Worm (Caenorhabditis elegans) whole organism, mixed stage, embryonic: ENCODE data around the gene F39G3.5.

Experiments used
- M03D4.4 ChIP-seq: sonication (generic microtip); optimal IDR thresholded peaks from 2 replicates; lab custom pipeline; 2017; ENCODE audit warnings: mild to moderate bottlenecking, missing genetic modification characterization, missing compliant biosample characterization
- bed-3 ChIP-seq: fragments of 200-800 bp; sonication (Bioruptor generic); optimal IDR thresholded peaks from 3 replicates; lab custom pipeline; 2018; ENCODE audit warnings: mild to moderate bottlenecking, missing genetic modification characterization, moderate library complexity, missing compliant biosample characterization
- blmp-1 ChIP-seq: fragments of 150-350 bp; optimal IDR thresholded peaks from 2 replicates; lab custom pipeline; 2014; ENCODE audit warnings: missing biosample characterization, missing genetic modification characterization
- ceh-39 ChIP-seq: fragments of 150-350 bp; optimal IDR thresholded peaks from 2 replicates; lab custom pipeline; 2014; ENCODE audit warnings: missing biosample characterization, missing genetic modification characterization
- ceh-43 ChIP-seq: fragments of 200-800 bp; sonication (Bioruptor generic); optimal IDR thresholded peaks from 2 replicates; lab custom pipeline; 2018; ENCODE audit warnings: mild to moderate bottlenecking, missing genetic modification characterization, moderate library complexity, missing compliant biosample characterization
- ceh-83 ChIP-seq: fragments of 200-800 bp; sonication (Bioruptor generic); optimal IDR thresholded peaks from 2 replicates; lab custom pipeline; 2018; ENCODE audit warnings: mild to moderate bottlenecking, missing genetic modification characterization, missing compliant biosample characterization
- ces-1 ChIP-seq: fragments of 150-350 bp; optimal IDR thresholded peaks from 2 replicates; lab custom pipeline; 2014; ENCODE audit warnings: missing biosample characterization, missing genetic modification reagents, missing genetic modification characterization
- cnd-1 ChIP-seq: fragments of 200-800 bp; sonication (Bioruptor generic); optimal IDR thresholded peaks from 2 replicates; lab custom pipeline; 2018; ENCODE audit warnings: mild to moderate bottlenecking, missing genetic modification characterization, missing compliant biosample characterization
- drap-1 ChIP-seq: fragments of 200-800 bp; sonication (Bioruptor generic); optimal IDR thresholded peaks from 3 replicates; lab custom pipeline; 2018; ENCODE audit warnings: mild to moderate bottlenecking, missing genetic modification characterization, missing compliant biosample characterization
- elt-1 ChIP-seq: sonication (generic microtip); optimal IDR thresholded peaks from 2 replicates; lab custom pipeline; 2017; ENCODE audit warnings: missing genetic modification characterization, mild to moderate bottlenecking, missing compliant biosample characterization, antibody characterized with exemption, moderate library complexity, borderline replicate concordance; ENCODE audit not compliant: insufficient read depth
- elt-3 ChIP-seq: fragments of 150-350 bp; optimal IDR thresholded peaks from 2 replicates; lab custom pipeline; 2014; ENCODE audit warnings: missing biosample characterization, missing genetic modification characterization
- flh-1 ChIP-seq: fragments of 200-800 bp; sonication (Bioruptor generic); optimal IDR thresholded peaks from 2 replicates; lab custom pipeline; 2018; ENCODE audit warnings: mild to moderate bottlenecking, missing genetic modification characterization, moderate library complexity, missing compliant biosample characterization
- ham-2 ChIP-seq: fragments of 200-800 bp; sonication (Bioruptor generic); optimal IDR thresholded peaks from 2 replicates; lab custom pipeline; 2018; ENCODE audit warnings: mild to moderate bottlenecking, missing genetic modification characterization, missing compliant biosample characterization
- hlh-1 ChIP-seq: fragments of 150-350 bp; optimal IDR thresholded peaks from 2 replicates; lab custom pipeline; 2014; ENCODE audit warnings: missing biosample characterization, missing genetic modification reagents, missing genetic modification characterization
- lin-32 ChIP-seq: fragments of 200-800 bp; sonication (Bioruptor generic); optimal IDR thresholded peaks from 2 replicates; lab custom pipeline; 2018; ENCODE audit warnings: mild to moderate bottlenecking, missing genetic modification characterization, missing compliant biosample characterization
- lsy-2 ChIP-seq: fragments of 150-350 bp; optimal IDR thresholded peaks from 2 replicates; lab custom pipeline; 2014; ENCODE audit warnings: missing biosample characterization, missing genetic modification characterization
- mab-5 ChIP-seq: fragments of 150-350 bp; optimal IDR thresholded peaks from 2 replicates; lab custom pipeline; 2014; ENCODE audit warnings: missing biosample characterization, missing genetic modification characterization
- mep-1 ChIP-seq: fragments of 150-350 bp; optimal IDR thresholded peaks from 2 replicates; lab custom pipeline; 2017; ENCODE audit warnings: missing biosample characterization, missing genetic modification reagents, missing genetic modification characterization, inconsistent platforms
- mls-2 ChIP-seq: sonication (generic microtip); optimal IDR thresholded peaks from 2 replicates; lab custom pipeline; 2016; ENCODE audit warnings: mild to moderate bottlenecking, missing genetic modification characterization, moderate library complexity, missing compliant biosample characterization
- nhr-2 ChIP-seq: fragments of 150-350 bp; optimal IDR thresholded peaks from 2 replicates; lab custom pipeline; 2014; ENCODE audit warnings: missing biosample characterization, missing genetic modification characterization
- nhr-237 ChIP-seq: fragments of 150-350 bp; optimal IDR thresholded peaks from 2 replicates; lab custom pipeline; 2014; ENCODE audit warnings: missing biosample characterization, missing genetic modification characterization
- nhr-28 ChIP-seq: fragments of 150-350 bp; optimal IDR thresholded peaks from 2 replicates; lab custom pipeline; 2014; ENCODE audit warnings: missing biosample characterization, missing genetic modification characterization
- nhr-76 ChIP-seq: sonication (generic microtip); optimal IDR thresholded peaks from 2 replicates; lab custom pipeline; 2017; ENCODE audit warnings: missing biosample characterization, missing genetic modification characterization
- pha-4 ChIP-seq: fragments of 150-350 bp; optimal IDR thresholded peaks from 2 replicates; lab custom pipeline; 2018; ENCODE audit warnings: missing biosample characterization, missing genetic modification reagents, missing genetic modification characterization
- snpc-4 ChIP-seq: fragments of 150-350 bp; optimal IDR thresholded peaks from 2 replicates; lab custom pipeline; 2014; ENCODE audit warnings: missing biosample characterization, missing genetic modification characterization
- sptf-1 ChIP-seq: sonication (generic microtip); optimal IDR thresholded peaks from 2 replicates; lab custom pipeline; 2017; ENCODE audit warnings: mild to moderate bottlenecking, missing genetic modification characterization, moderate library complexity, missing compliant biosample characterization
- tbx-8 ChIP-seq: fragments of 200-800 bp; sonication (Bioruptor generic); optimal IDR thresholded peaks from 2 replicates; lab custom pipeline; 2018; ENCODE audit warnings: mild to moderate bottlenecking, missing genetic modification characterization, moderate library complexity, missing compliant biosample characterization
- unc-120 ChIP-seq: sonication (generic microtip); optimal IDR thresholded peaks from 2 replicates; lab custom pipeline; 2017; ENCODE audit warnings: missing genetic modification characterization, missing compliant biosample characterization; ENCODE audit not compliant: poor library complexity, severe bottlenecking
- unc-39 ChIP-seq: fragments of 150-350 bp; optimal IDR thresholded peaks from 2 replicates; lab custom pipeline; 2014; ENCODE audit warnings: missing biosample characterization, missing genetic modification characterization
- unc-62 ChIP-seq: fragments of 150-350 bp; optimal IDR thresholded peaks from 2 replicates; lab custom pipeline; 2014; ENCODE audit warnings: missing biosample characterization, missing genetic modification reagents, missing genetic modification characterization
- zip-8 ChIP-seq: fragments of 150-350 bp; optimal IDR thresholded peaks from 2 replicates; lab custom pipeline; 2014; ENCODE audit warnings: missing biosample characterization, missing genetic modification characterization
- ztf-11 ChIP-seq: fragments of 150-350 bp; optimal IDR thresholded peaks from 2 replicates; lab custom pipeline; 2014; ENCODE audit warnings: missing biosample characterization, missing genetic modification characterization

F39G3.5 gene

DNA sequence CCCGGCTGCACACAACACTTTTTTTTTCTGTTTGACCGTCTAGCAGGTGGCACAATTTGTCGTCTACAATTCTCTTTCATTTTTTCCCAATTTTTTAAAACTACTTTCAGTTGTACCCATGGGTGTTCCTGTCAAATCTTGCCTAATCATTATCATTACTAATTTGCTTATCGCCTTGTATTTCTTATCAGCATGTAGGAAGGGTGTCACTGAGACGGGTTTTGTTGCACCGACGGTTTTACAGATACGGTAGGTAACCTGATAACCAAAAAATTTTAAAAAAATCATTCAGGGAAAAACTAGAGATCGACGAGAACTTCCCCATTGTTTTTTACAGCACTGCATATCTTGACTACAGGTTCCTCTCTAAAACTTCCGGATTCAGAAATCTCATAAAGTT is 15.3 kb downstream of the F39G3.5 start, which contains the start of gene F39G3.2:
TSS of gene F39G3.2 (plus strand) at position 105 of the 400 bp plus-strand sequence.
- TF ChIP-seq blmp-1 (tag; lab: Kevin White, UChicago): no peak
- TF ChIP-seq flh-1 (GFP tag; lab: Kevin White, UChicago): no peak
- TF ChIP-seq ceh-83 (GFP tag; lab: Kevin White, UChicago): no peak
- no peak for TF ChIP-seq drap-1 (GFP tag; lab: Kevin White, UChicago)
- no peak for TF ChIP-seq unc-120 (tag; lab: Kevin White, UChicago)
- no peak for TF ChIP-seq snpc-4 (tag; lab: Kevin White, UChicago)
- no peak for TF ChIP-seq mab-5 (tag; lab: Kevin White, UChicago)
- TF ChIP-seq nhr-28 (tag; lab: Kevin White, UChicago): no peak
- no peak for TF ChIP-seq nhr-237 (tag; lab: Kevin White, UChicago)

DNA sequence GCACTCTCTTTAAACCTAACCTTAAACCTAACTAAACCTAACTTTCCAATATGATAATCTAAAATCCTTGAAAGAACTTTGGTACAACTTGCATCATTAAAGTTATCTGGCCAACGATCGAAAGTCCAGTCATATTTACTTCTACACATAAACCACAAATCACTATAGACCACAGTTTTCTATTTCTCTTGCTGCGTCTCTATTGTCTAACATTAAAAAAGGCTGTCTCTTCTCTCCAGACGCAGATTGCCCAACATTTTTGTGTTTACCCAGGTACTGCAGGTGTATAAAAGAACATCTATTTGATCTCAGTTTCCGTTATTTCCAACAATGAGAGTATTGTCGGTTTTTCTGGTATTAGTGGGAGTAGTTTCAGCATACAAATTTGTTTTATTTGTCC is 19.8 kb downstream of the F39G3.5 start, which contains the start of gene ugt-61:
TSS of gene ugt-61 (plus strand) at position 233 of the 400 bp plus-strand sequence.
- TF ChIP-seq mep-1: no peak
- no peak for TF ChIP-seq tbx-8 (GFP tag; lab: Kevin White, UChicago)

DNA sequence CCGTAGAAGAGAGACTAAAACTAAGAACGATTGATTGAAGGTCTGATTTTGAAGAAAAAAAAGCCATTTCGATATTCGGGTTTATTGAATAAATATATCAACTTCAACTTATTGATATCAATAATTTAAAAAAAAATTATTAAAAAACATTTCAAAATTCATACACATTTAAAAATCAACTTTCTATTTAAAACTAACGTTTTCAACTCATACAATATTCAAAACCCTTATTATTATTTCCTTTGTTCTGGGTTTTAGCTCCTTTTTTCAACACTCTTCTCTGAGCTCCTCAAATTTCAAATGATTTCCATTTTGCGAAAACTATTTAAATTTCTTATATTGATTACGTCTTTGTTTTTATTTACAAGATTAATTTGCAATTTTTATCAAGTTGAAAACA is 22.9 kb downstream of the F39G3.5 start, which contains the start of gene C18G1.7:
TSS of gene C18G1.7 (plus strand) at position 301 of the 400 bp plus-strand sequence.
- TF ChIP-seq elt-3 (tag; lab: Kevin White, UChicago) (no peak), bed-3 (GFP tag; lab: Kevin White, UChicago) (no peak), ham-2 (GFP tag; lab: Kevin White, UChicago) (no peak), ceh-39 (no peak), hlh-1 (no peak), drap-1 (GFP tag; lab: Kevin White, UChicago) (no peak), elt-1 (no peak), ztf-11 (no peak), mls-2 (no peak), unc-62 (no peak), ceh-43 (GFP tag; lab: Kevin White, UChicago) (no peak), lin-32 (GFP tag; lab: Kevin White, UChicago) (no peak), flh-1 (GFP tag; lab: Kevin White, UChicago) (no peak), sptf-1 (tag; lab: Kevin White, UChicago) (no peak), tbx-8 (GFP tag; lab: Kevin White, UChicago) (no peak), lsy-2 (tag; lab: Kevin White, UChicago) (no peak), nhr-2 (tag; lab: Kevin White, UChicago) (no peak), M03D4.4 (tag; lab: Kevin White, UChicago) (no peak), ces-1 (GFP tag; lab: Kevin White, UChicago) (no peak), unc-39 (tag; lab: Kevin White, UChicago) (no peak)

DNA sequence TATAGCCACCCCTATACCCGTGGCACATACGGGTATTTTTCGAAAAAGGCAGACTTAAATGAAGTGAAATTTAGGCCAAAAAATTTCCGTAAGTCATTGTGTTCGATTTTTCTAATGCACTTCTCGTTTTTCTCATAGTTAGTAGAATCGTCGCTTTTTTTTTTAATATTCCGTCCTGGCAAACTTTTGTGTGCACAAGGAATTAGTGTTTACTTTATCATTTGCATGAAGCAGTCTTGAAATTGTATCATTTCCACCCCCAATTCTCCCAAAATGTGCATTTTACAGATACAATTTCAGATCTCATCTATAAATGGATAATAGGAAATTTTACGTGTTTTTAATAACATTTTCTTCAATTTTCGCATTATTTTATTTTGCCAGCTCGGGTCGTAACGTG is 27.9 kb downstream of the F39G3.5 start, which contains the start of gene C18G1.6:
TSS of gene C18G1.6 (plus strand) at position 301 of the 400 bp plus-strand sequence.
- no peak for TF ChIP-seq ceh-43 (GFP tag; lab: Kevin White, UChicago)
- no peak for TF ChIP-seq nhr-28 (tag; lab: Kevin White, UChicago)
- no peak for TF ChIP-seq elt-1

DNA sequence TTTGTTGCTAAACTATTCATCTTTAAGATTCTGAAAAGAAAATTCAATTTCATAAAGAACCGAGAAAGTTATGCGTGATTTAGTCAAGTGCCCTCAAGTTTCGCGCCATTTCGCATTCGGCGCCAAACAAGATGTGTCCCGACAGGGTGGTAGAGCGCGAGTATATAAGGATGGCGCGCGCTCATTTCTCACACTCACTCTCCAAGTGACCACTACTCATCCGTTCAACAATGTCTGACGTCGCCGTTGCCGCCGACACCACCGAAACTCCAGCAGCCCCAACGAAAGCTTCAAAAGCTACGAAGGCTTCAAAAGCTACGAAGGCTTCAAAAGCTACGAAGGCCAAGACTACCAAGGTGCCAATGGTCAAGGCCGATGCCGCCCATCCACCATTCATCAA is 31.7 kb downstream of the F39G3.5 start, which contains the start of gene hil-4:
TSS of gene hil-4 (plus strand) at position 191 of the 400 bp plus-strand sequence.
- TF ChIP-seq snpc-4 (tag; lab: Kevin White, UChicago): no peak
- no peak for TF ChIP-seq ces-1 (GFP tag; lab: Kevin White, UChicago)
- TF ChIP-seq ztf-11: no peak
- TF ChIP-seq drap-1 (GFP tag; lab: Kevin White, UChicago): no peak

DNA sequence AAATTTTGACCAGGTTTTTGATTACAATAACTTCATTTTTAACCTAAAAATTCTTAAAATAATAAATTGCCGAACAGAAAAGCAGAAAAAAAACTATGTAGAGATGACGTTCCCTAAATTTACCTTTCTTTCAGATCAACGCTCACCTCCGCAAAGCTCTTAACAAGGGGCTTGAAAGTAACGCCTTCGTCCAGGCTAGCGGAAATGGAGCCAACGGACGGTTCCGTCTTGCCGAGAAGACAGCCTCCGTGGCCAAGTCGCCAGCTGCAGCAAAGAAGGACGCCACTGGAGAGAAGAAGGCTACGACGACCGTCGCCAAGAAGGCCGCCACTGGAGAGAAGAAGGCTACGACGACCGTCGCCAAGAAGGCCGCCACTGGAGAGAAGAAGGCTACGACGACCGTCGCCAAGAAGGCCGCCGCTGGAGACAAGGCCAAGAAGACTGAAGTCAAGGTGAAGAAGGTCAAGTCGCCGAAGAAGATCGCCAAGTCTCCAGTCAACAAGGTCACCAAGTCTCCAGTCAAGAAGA is 32.3 kb downstream of the F39G3.5 start:
- TF ChIP-seq nhr-28 (tag; lab: Kevin White, UChicago): no peak
- TF ChIP-seq nhr-76 (tag; lab: Kevin White, UChicago): no peak
- no peak for TF ChIP-seq ceh-83 (GFP tag; lab: Kevin White, UChicago)
- TF ChIP-seq ham-2 (GFP tag; lab: Kevin White, UChicago): no peak
- TF ChIP-seq unc-62: no peak
- TF ChIP-seq elt-3 (tag; lab: Kevin White, UChicago): no peak
- no peak for TF ChIP-seq mep-1
- no peak for TF ChIP-seq ceh-39
- TF ChIP-seq nhr-237 (tag; lab: Kevin White, UChicago): no peak
- TF ChIP-seq bed-3 (GFP tag; lab: Kevin White, UChicago): no peak
- no peak for TF ChIP-seq elt-1
- TF ChIP-seq pha-4 (tag; lab: Kevin White, UChicago): no peak
- no peak for TF ChIP-seq sptf-1 (tag; lab: Kevin White, UChicago)
- TF ChIP-seq cnd-1 (tag; lab: Kevin White, UChicago): no peak
- TF ChIP-seq ztf-11: no peak
- no peak for TF ChIP-seq lsy-2 (tag; lab: Kevin White, UChicago)
- TF ChIP-seq mls-2: no peak
- TF ChIP-seq zip-8 (tag; lab: Kevin White, UChicago): no peak
- no peak for TF ChIP-seq unc-39 (tag; lab: Kevin White, UChicago)
- no peak for TF ChIP-seq tbx-8 (GFP tag; lab: Kevin White, UChicago)
